Fruit fly (Drosophila melanogaster) whole organism, embryonic: ENCODE results near the gene CG31495.

Source experiments
- CG11723 ChIP-seq: fragments of 200-800 bp; sonication (Bioruptor generic); optimal IDR thresholded peaks from 2 replicates; lab custom pipeline; 2017; ENCODE audit warnings: missing biosample characterization, mild to moderate bottlenecking, missing genetic modification characterization
- CG14667 ChIP-seq: fragments of 200-800 bp; sonication (Bioruptor generic); IDR thresholded peaks from 2 replicates; pipeline ENCODE4 v1.3.6; 2022; ENCODE audit warnings: missing biosample characterization, missing genetic modification characterization
- CG16779 ChIP-seq: fragments of 200-800 bp; sonication (Bioruptor generic); IDR thresholded peaks from 2 replicates; pipeline ENCODE4 v1.3.6; 2022; ENCODE audit warnings: missing biosample characterization, missing genetic modification characterization
- CG7357 ChIP-seq: fragments of 200-800 bp; sonication (Bioruptor generic); IDR thresholded peaks from 3 replicates; pipeline ENCODE4 v1.3.6; 2022; ENCODE audit warnings: missing biosample characterization, missing genetic modification characterization
- CG9817 ChIP-seq: fragments of 200-800 bp; sonication (Bioruptor generic); optimal IDR thresholded peaks from 2 replicates; lab custom pipeline; 2018; ENCODE audit warnings: missing biosample characterization, mild to moderate bottlenecking, missing genetic modification characterization, moderate library complexity
- MBD-R2 ChIP-seq: fragments of 200-800 bp; sonication (Bioruptor generic); IDR thresholded peaks from 2 replicates; pipeline ENCODE4 v1.3.6; 2022; ENCODE audit warnings: missing biosample characterization, missing genetic modification characterization
- bowl ChIP-seq: fragments of 200-800 bp; sonication (Bioruptor generic); IDR thresholded peaks from 2 replicates; pipeline ENCODE4 v1.3.6; 2022; ENCODE audit warnings: missing biosample characterization, missing genetic modification characterization
- fu2 ChIP-seq: fragments of 200-800 bp; sonication (Bioruptor generic); optimal IDR thresholded peaks from 2 replicates; lab custom pipeline; 2016; ENCODE audit warnings: missing biosample characterization, missing genetic modification characterization
- lbe ChIP-seq: fragments of 200-800 bp; sonication (Bioruptor generic); optimal IDR thresholded peaks from 2 replicates; lab custom pipeline; 2016; ENCODE audit warnings: missing biosample characterization, mild to moderate bottlenecking, missing genetic modification characterization

DNA sequence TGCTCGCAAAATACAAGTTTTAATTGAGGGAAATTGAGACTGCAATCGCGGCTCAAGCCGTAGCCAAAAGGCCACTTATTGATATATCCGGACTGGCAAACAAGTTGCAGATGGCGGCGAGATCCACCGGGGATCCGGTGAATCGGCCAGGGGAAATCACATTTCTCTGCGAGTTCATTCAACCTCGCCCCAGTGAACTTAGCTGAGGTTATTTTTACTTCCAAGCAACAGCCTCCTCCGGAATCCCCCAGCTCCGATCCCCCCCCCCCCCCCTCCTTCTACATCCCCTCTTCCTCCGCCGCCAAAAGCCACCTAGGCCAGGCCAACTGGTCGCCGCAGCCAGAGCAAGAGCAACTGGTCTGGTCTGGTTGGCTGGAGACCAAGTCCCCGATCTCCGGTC lies 32.4 kb downstream of the CG31495 start:
- TF ChIP-seq CG9817, result no peak
- TF ChIP-seq CG11723 (GFP tag; lab: Kevin White, UChicago), result no peak
- TF ChIP-seq CG14667, result no peak
- no peak for TF ChIP-seq fu2
- TF ChIP-seq CG7357 (GFP tag; lab: Robert Waterston, UW), result no peak
- TF ChIP-seq MBD-R2 (GFP tag; lab: Robert Waterston, UW), result no peak
- no peak for TF ChIP-seq bowl
- no peak for TF ChIP-seq lbe (GFP tag; lab: Kevin White, UChicago)
- TF ChIP-seq CG16779, result no peak
